Worm (Caenorhabditis elegans) whole organism, L3 larva: ENCODE measurements around the gene F22B7.9.
A peak's percentile ranks its signal among the peaks of the same experiment; 100 is the strongest.

Source experiments
- R02D3.7 ChIP-seq: fragments of 150-350 bp; optimal IDR thresholded peaks from 2 replicates; lab custom pipeline; 2014; ENCODE audit warnings: missing biosample characterization, missing genetic modification characterization
- ZK546.5 ChIP-seq: sonication (generic microtip); optimal IDR thresholded peaks from 2 replicates; lab custom pipeline; 2017; ENCODE audit warnings: missing biosample characterization, missing genetic modification characterization
- aly-2 ChIP-seq: fragments of 150-350 bp; optimal IDR thresholded peaks from 2 replicates; lab custom pipeline; 2014; ENCODE audit warnings: missing biosample characterization, missing genetic modification characterization
- ama-1 ChIP-seq: fragments of 150-350 bp; optimal IDR thresholded peaks from 2 replicates; lab custom pipeline; 2018
- ceh-28 ChIP-seq: fragments of 150-350 bp; optimal IDR thresholded peaks from 2 replicates; lab custom pipeline; 2014; ENCODE audit warnings: missing biosample characterization, missing genetic modification reagents, missing genetic modification characterization
- ceh-82 ChIP-seq: fragments of 150-350 bp; optimal IDR thresholded peaks from 2 replicates; lab custom pipeline; 2014; ENCODE audit warnings: missing biosample characterization, missing genetic modification characterization
- ceh-9 ChIP-seq: sonication (generic microtip); optimal IDR thresholded peaks from 2 replicates; lab custom pipeline; 2018; ENCODE audit warnings: missing biosample characterization, missing genetic modification characterization
- daf-12 ChIP-seq: fragments of 150-350 bp; optimal IDR thresholded peaks from 2 replicates; lab custom pipeline; 2014; ENCODE audit warnings: missing biosample characterization, missing genetic modification reagents, missing genetic modification characterization
- egl-27 ChIP-seq: sonication (generic microtip); optimal IDR thresholded peaks from 4 replicates; lab custom pipeline; 2017; ENCODE audit warnings: missing biosample characterization, missing genetic modification reagents, missing genetic modification characterization
- egl-5 ChIP-seq: fragments of 150-350 bp; optimal IDR thresholded peaks from 2 replicates; lab custom pipeline; 2017; ENCODE audit warnings: missing biosample characterization, missing genetic modification reagents, missing genetic modification characterization, inconsistent platforms
- elt-1 ChIP-seq: fragments of 150-350 bp; optimal IDR thresholded peaks from 2 replicates; lab custom pipeline; 2014; ENCODE audit warnings: missing biosample characterization, missing genetic modification characterization
- elt-2 ChIP-seq: sonication (generic microtip); optimal IDR thresholded peaks from 2 replicates; lab custom pipeline; 2016; ENCODE audit warnings: missing genetic modification reagents, mild to moderate bottlenecking, missing genetic modification characterization, missing compliant biosample characterization
- elt-3 ChIP-seq, 3 experiments: fragments of 150-350 bp in 1 of 3; sonication (generic microtip) in 2 of 3; optimal IDR thresholded peaks; 2 replicates in 2 of 3; 4 replicates in 1 of 3; lab custom pipeline; 2014 to 2017; ENCODE audit warnings: missing biosample characterization in 3 of 3, missing genetic modification characterization in 3 of 3
- eor-1 ChIP-seq, 2 experiments: fragments of 150-350 bp; optimal IDR thresholded peaks; 2 replicates each; lab custom pipeline; 2014 to 2018; ENCODE audit warnings: missing biosample characterization in 2 of 2, missing genetic modification characterization in 2 of 2
- fkh-10 ChIP-seq: sonication (generic microtip); optimal IDR thresholded peaks from 2 replicates; lab custom pipeline; 2017; ENCODE audit warnings: missing biosample characterization, missing genetic modification reagents, missing genetic modification characterization
- hmg-11 ChIP-seq: sonication (generic microtip); optimal IDR thresholded peaks from 2 replicates; lab custom pipeline; 2016; ENCODE audit warnings: missing genetic modification characterization, missing compliant biosample characterization
- jun-1 ChIP-seq: fragments of 150-350 bp; optimal IDR thresholded peaks from 2 replicates; lab custom pipeline; 2014; ENCODE audit warnings: missing biosample characterization, missing genetic modification reagents, missing genetic modification characterization
- lin-39 ChIP-seq: fragments of 150-350 bp; optimal IDR thresholded peaks from 2 replicates; lab custom pipeline; 2018; ENCODE audit warnings: missing biosample characterization, missing genetic modification reagents, missing genetic modification characterization
- lsy-12 ChIP-seq: sonication (generic microtip); optimal IDR thresholded peaks from 2 replicates; lab custom pipeline; 2016; ENCODE audit warnings: mild to moderate bottlenecking, missing genetic modification characterization, missing compliant biosample characterization
- mdl-1 ChIP-seq: fragments of 150-350 bp; optimal IDR thresholded peaks from 2 replicates; lab custom pipeline; 2014; ENCODE audit warnings: missing biosample characterization, missing genetic modification characterization
- mml-1 ChIP-seq: fragments of 150-350 bp; sonication (generic microtip); optimal IDR thresholded peaks from 3 replicates; lab custom pipeline; 2014; ENCODE audit warnings: missing biosample characterization, missing genetic modification characterization
- nfya-1 ChIP-seq: sonication (generic microtip); optimal IDR thresholded peaks from 2 replicates; lab custom pipeline; 2017; ENCODE audit warnings: missing genetic modification characterization, mild to moderate bottlenecking, missing compliant biosample characterization, antibody characterized with exemption, moderate library complexity; ENCODE audit not compliant: insufficient read depth
- nhr-11 ChIP-seq: fragments of 150-350 bp; optimal IDR thresholded peaks from 2 replicates; lab custom pipeline; 2014; ENCODE audit warnings: missing biosample characterization, missing genetic modification characterization
- nhr-23 ChIP-seq: fragments of 150-350 bp; optimal IDR thresholded peaks from 2 replicates; lab custom pipeline; 2014; ENCODE audit warnings: missing biosample characterization, missing genetic modification reagents, missing genetic modification characterization
- nhr-237 ChIP-seq: fragments of 150-350 bp; optimal IDR thresholded peaks from 2 replicates; lab custom pipeline; 2014; ENCODE audit warnings: missing biosample characterization, missing genetic modification characterization
- nhr-28 ChIP-seq: fragments of 150-350 bp; optimal IDR thresholded peaks from 2 replicates; lab custom pipeline; 2014; ENCODE audit warnings: missing biosample characterization, missing genetic modification characterization
- nhr-43 ChIP-seq: sonication (generic microtip); optimal IDR thresholded peaks from 2 replicates; lab custom pipeline; 2016; ENCODE audit warnings: mild to moderate bottlenecking, missing genetic modification characterization, missing compliant biosample characterization; ENCODE audit not compliant: poor library complexity, severe bottlenecking
- nhr-67 ChIP-seq: fragments of 150-350 bp; optimal IDR thresholded peaks from 2 replicates; lab custom pipeline; 2014; ENCODE audit warnings: missing biosample characterization, missing genetic modification characterization
- nhr-76 ChIP-seq: fragments of 150-350 bp; sonication (generic microtip); optimal IDR thresholded peaks from 5 replicates; lab custom pipeline; 2014; ENCODE audit warnings: missing biosample characterization, missing genetic modification characterization
- nhr-77 ChIP-seq: fragments of 150-350 bp; optimal IDR thresholded peaks from 2 replicates; lab custom pipeline; 2014; ENCODE audit warnings: missing biosample characterization, missing genetic modification characterization
- pha-4 ChIP-seq: fragments of 150-350 bp; optimal IDR thresholded peaks from 2 replicates; lab custom pipeline; 2014; ENCODE audit warnings: missing biosample characterization, missing genetic modification reagents, missing genetic modification characterization
- sea-2 ChIP-seq: fragments of 150-350 bp; sonication (generic microtip); optimal IDR thresholded peaks from 4 replicates; lab custom pipeline; 2014; ENCODE audit warnings: missing biosample characterization, missing genetic modification reagents, missing genetic modification characterization
- skn-1 ChIP-seq: fragments of 150-350 bp; optimal IDR thresholded peaks from 2 replicates; lab custom pipeline; 2014; ENCODE audit warnings: missing biosample characterization, missing genetic modification characterization
- tbx-2 ChIP-seq: sonication (generic microtip); optimal IDR thresholded peaks from 2 replicates; lab custom pipeline; 2016; ENCODE audit warnings: mild to moderate bottlenecking, missing genetic modification characterization, missing compliant biosample characterization
- unc-39 ChIP-seq: sonication (generic microtip); optimal IDR thresholded peaks from 4 replicates; lab custom pipeline; 2017; ENCODE audit warnings: missing biosample characterization, missing genetic modification characterization
- unc-62 ChIP-seq: fragments of 150-350 bp; sonication (generic microtip); optimal IDR thresholded peaks from 4 replicates; lab custom pipeline; 2014; ENCODE audit warnings: missing biosample characterization, missing genetic modification reagents, missing genetic modification characterization
- zag-1 ChIP-seq: fragments of 150-350 bp; optimal IDR thresholded peaks from 2 replicates; lab custom pipeline; 2014; ENCODE audit warnings: missing biosample characterization, missing genetic modification characterization
- ztf-4 ChIP-seq: fragments of 150-350 bp; optimal IDR thresholded peaks from 2 replicates; lab custom pipeline; 2014; ENCODE audit warnings: missing biosample characterization, missing genetic modification characterization

Gene F22B7.9

DNA sequence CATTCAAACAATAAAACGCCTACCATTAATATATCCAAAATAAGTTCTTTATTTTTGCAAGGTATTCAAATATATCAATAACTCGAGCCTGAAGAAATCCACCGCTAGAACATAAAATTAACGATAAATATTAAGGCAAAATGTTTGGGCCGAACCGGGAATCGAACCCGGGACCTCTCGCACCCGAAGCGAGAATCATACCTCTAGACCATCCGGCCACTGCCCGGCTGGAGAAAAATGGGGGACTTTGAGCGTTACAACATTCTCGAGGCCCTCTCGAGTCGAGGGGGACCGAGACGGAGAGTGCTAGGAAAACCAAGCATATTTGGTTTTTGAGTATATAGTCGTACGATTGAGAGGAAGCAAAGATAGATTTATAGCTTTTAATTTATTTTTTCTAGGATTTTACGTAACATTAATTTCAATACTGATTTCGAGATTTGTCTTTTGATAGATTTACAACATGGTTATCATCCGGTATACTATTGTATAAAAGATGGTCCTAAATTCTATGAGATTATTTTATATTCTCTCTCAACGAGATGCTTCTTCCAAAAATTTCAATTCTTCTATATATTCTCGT is 3.4 kb downstream of the F22B7.9 start, which contains the start of gene flp-23:
flp-23 (plus strand) TSS at position 533 of the 583 bp plus-strand sequence.
- TF ChIP-seq lsy-12 (tag; lab: Kevin White, UChicago) = no peak
- TF ChIP-seq lin-39 (tag; lab: Kevin White, UChicago) = peak; percentile 35
- TF ChIP-seq eor-1 (tag; optimal IDR thresholded peaks at IDR 0.05; lab: Kevin White, UChicago) = no peak
- TF ChIP-seq egl-5 = peak; percentile 8
- peak; percentile 28 for TF ChIP-seq hmg-11
- peak; percentile 44 for TF ChIP-seq nfya-1 (tag; lab: Kevin White, UChicago)
- peak; percentile 45 for TF ChIP-seq skn-1 (tag; lab: Kevin White, UChicago)
- peak; percentile 16 for TF ChIP-seq pha-4
- TF ChIP-seq unc-62 (GFP tag; lab: Kevin White, UChicago) = no peak

ce11 chrIII:8648589-8648988 is 5.1 kb downstream of the F22B7.9 start, which contains the start of gene F22B7.3:
F22B7.3 (plus strand) TSS chrIII:8648889.
- TF ChIP-seq pha-4 (no peak), nhr-23 (tag; lab: Kevin White, UChicago) (no peak), unc-39 (no peak), ceh-82 (tag; lab: Kevin White, UChicago) (no peak), mdl-1 (tag; lab: Kevin White, UChicago) (no peak), mml-1 (tag; lab: Kevin White, UChicago) (no peak), aly-2 (tag; lab: Kevin White, UChicago) (no peak), jun-1 (tag; lab: Kevin White, UChicago) (no peak), ama-1 (lab: Kevin White, UChicago) (no peak), nhr-237 (no peak), ceh-9 (tag; lab: Kevin White, UChicago) (no peak), hmg-11 (no peak), nfya-1 (tag; lab: Kevin White, UChicago) (no peak), nhr-76 (tag; lab: Kevin White, UChicago) (no peak), ZK546.5 (no peak), elt-3 (tag; optimal IDR thresholded peaks at IDR 0.05; lab: Kevin White, UChicago) (no peak)

DNA sequence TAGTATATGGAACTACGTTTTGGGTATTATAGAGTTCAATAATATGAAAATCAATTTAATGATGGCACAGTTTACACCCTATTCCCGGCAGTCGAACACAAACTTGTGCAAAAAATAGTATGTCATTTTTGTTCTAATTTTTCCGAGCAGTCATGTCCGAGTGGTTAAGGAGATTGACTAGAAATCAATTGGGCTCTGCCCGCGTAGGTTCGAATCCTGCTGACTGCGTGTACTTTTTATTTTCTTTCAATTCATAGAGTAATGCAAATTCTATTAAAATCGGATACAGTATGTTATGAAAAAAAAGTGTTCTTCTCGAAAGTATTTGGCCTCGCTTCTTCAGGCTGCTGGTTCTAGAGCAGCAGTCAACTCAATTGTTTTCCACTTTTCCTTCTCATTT is 7.7 kb downstream of the F22B7.9 start:
- no peak for TF ChIP-seq unc-39
- no peak for TF ChIP-seq nhr-67
- TF ChIP-seq ceh-82 (tag; lab: Kevin White, UChicago) = no peak
- peak; percentile 12 for TF ChIP-seq elt-2
- TF ChIP-seq jun-1 (tag; lab: Kevin White, UChicago) = no peak
- no peak for TF ChIP-seq nhr-76 (tag; lab: Kevin White, UChicago)
- TF ChIP-seq tbx-2 (tag; lab: Kevin White, UChicago) = no peak
- no peak for TF ChIP-seq zag-1 (tag; lab: Kevin White, UChicago)
- no peak for TF ChIP-seq ceh-28 (tag; lab: Kevin White, UChicago)
- no peak for TF ChIP-seq nhr-23 (tag; lab: Kevin White, UChicago)
- TF ChIP-seq nhr-43 (tag; lab: Kevin White, UChicago) = peak; percentile 40
- TF ChIP-seq R02D3.7 (tag; lab: Kevin White, UChicago) = no peak
- no peak for TF ChIP-seq ztf-4 (tag; lab: Kevin White, UChicago)
- TF ChIP-seq, all 47 proteins: peak for 2

DNA sequence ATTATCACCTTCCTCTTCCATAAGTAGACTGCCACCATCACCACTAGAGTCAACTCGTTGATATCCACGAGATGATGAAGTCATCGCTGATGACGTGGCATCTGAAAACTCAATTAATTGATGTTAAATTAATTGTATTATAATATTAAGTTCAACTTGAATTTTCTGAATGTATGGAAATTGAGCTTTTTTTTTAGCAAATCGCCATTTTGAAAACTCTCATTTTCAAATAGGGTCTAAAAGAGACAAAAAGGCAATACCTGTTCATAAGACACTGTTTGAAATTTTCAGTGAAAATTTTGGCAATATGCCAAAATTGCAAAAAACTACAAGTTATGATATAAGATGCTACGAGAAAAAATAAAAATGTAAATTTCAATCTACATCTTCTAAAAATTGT is 10.1 kb downstream of the F22B7.9 start, which contains the start of gene twk-7:
twk-7 (minus strand) TSS at position 101 of the 400 bp plus-strand sequence.
- TF ChIP-seq zag-1 (tag; lab: Kevin White, UChicago) (no peak), aly-2 (tag; lab: Kevin White, UChicago) (no peak), unc-39 (no peak), tbx-2 (tag; lab: Kevin White, UChicago) (no peak), skn-1 (tag; lab: Kevin White, UChicago) (no peak), mml-1 (tag; lab: Kevin White, UChicago) (no peak), nhr-11 (no peak), nhr-77 (tag; lab: Kevin White, UChicago) (no peak), fkh-10 (GFP tag; lab: Kevin White, UChicago) (no peak), sea-2 (GFP tag; lab: Kevin White, UChicago) (no peak), pha-4 (no peak), hmg-11 (no peak), egl-27 (tag; lab: Kevin White, UChicago) (no peak), daf-12 (tag; lab: Kevin White, UChicago) (no peak), elt-1 (tag; lab: Kevin White, UChicago) (no peak), nhr-43 (tag; lab: Kevin White, UChicago) (no peak), nhr-28 (tag; lab: Kevin White, UChicago) (no peak), ztf-4 (tag; lab: Kevin White, UChicago) (no peak), jun-1 (tag; lab: Kevin White, UChicago) (no peak)
